Fruit fly (Drosophila melanogaster) whole organism, embryonic: ENCODE data around the gene CG17470.

ENCODE experiments used
- Asciz ChIP-seq: fragments of 200-800 bp; sonication (Bioruptor generic); optimal IDR thresholded peaks from 2 replicates; lab custom pipeline; 2017; ENCODE audit warnings: missing biosample characterization, mild to moderate bottlenecking, missing genetic modification characterization, missing genetic modification reagents
- BEAF-32 ChIP-seq: fragments of 200-800 bp; sonication (Bioruptor generic); optimal IDR thresholded peaks from 3 replicates; lab custom pipeline; 2017; ENCODE audit warnings: missing biosample characterization, missing genetic modification characterization, mild to moderate bottlenecking, moderate library complexity, missing genetic modification reagents
- CG12155 ChIP-seq: fragments of 200-800 bp; sonication (Bioruptor generic); optimal IDR thresholded peaks from 3 replicates; lab custom pipeline; 2016; ENCODE audit warnings: missing biosample characterization, missing genetic modification characterization
- CG12659 ChIP-seq: fragments of 200-800 bp; sonication (Bioruptor generic); optimal IDR thresholded peaks from 3 replicates; lab custom pipeline; 2017; ENCODE audit warnings: mild to moderate bottlenecking, missing biosample characterization, missing genetic modification reagents, missing genetic modification characterization
- CG14014 ChIP-seq: fragments of 200-800 bp; sonication (Bioruptor generic); IDR thresholded peaks from 2 replicates; pipeline ENCODE4 v1.3.6; 2022; ENCODE audit warnings: missing biosample characterization, missing genetic modification characterization
- CG15514 ChIP-seq: fragments of 200-800 bp; sonication (Bioruptor generic); optimal IDR thresholded peaks from 3 replicates; lab custom pipeline; 2017; ENCODE audit warnings: missing biosample characterization, missing genetic modification characterization, mild to moderate bottlenecking, moderate library complexity, missing genetic modification reagents
- CG15696 ChIP-seq: fragments of 200-800 bp; sonication (Bioruptor generic); optimal IDR thresholded peaks from 2 replicates; lab custom pipeline; 2019; ENCODE audit warnings: missing biosample characterization, mild to moderate bottlenecking, missing genetic modification characterization, moderate library complexity
- CG16813 ChIP-seq: fragments of 200-800 bp; sonication (Bioruptor generic); IDR thresholded peaks from 3 replicates; pipeline ENCODE4 v1.3.6; 2022; ENCODE audit warnings: missing biosample characterization, missing genetic modification characterization; ENCODE audit not compliant: partially characterized antibody
- CG17186 ChIP-seq: fragments of 200-800 bp; sonication (Bioruptor generic); optimal IDR thresholded peaks from 3 replicates; lab custom pipeline; 2017; ENCODE audit warnings: missing biosample characterization, missing genetic modification reagents, missing genetic modification characterization
- CG18011 ChIP-seq: fragments of 200-800 bp; sonication (Bioruptor generic); optimal IDR thresholded peaks from 2 replicates; lab custom pipeline; 2017; ENCODE audit warnings: missing biosample characterization, missing genetic modification characterization, mild to moderate bottlenecking, moderate library complexity, missing genotype
- CG18619 ChIP-seq: fragments of 200-800 bp; sonication (Bioruptor generic); optimal IDR thresholded peaks from 3 replicates; lab custom pipeline; 2017; ENCODE audit warnings: missing biosample characterization, mild to moderate bottlenecking, missing genetic modification characterization
- CG2202 ChIP-seq: fragments of 200-800 bp; sonication (Bioruptor generic); optimal IDR thresholded peaks from 2 replicates; lab custom pipeline; 2018; ENCODE audit warnings: missing biosample characterization, mild to moderate bottlenecking, missing genetic modification characterization
- CG2875 ChIP-seq: fragments of 200-800 bp; sonication (Bioruptor generic); optimal IDR thresholded peaks from 2 replicates; lab custom pipeline; 2017; ENCODE audit warnings: missing biosample characterization, mild to moderate bottlenecking, missing genetic modification characterization, missing genetic modification reagents
- CG3281 ChIP-seq: fragments of 200-800 bp; sonication (Bioruptor generic); optimal IDR thresholded peaks from 3 replicates; lab custom pipeline; 2017; ENCODE audit warnings: missing biosample characterization, mild to moderate bottlenecking, missing genetic modification characterization
- CG34422 ChIP-seq: fragments of 200-800 bp; sonication (Bioruptor generic); IDR thresholded peaks from 3 replicates; pipeline ENCODE4 v1.3.6; 2022; ENCODE audit warnings: missing biosample characterization, missing genetic modification characterization
- CG43689 ChIP-seq: fragments of 200-800 bp; sonication (Bioruptor generic); IDR thresholded peaks from 2 replicates; pipeline ENCODE4 v1.3.6; 2022; ENCODE audit warnings: missing biosample characterization, missing genetic modification characterization
- CG4854 ChIP-seq: fragments of 200-800 bp; sonication (Bioruptor generic); optimal IDR thresholded peaks from 2 replicates; lab custom pipeline; 2016; ENCODE audit warnings: missing biosample characterization, missing genetic modification characterization, inconsistent platforms
- CG6813 ChIP-seq: fragments of 200-800 bp; sonication (Bioruptor generic); optimal IDR thresholded peaks from 2 replicates; lab custom pipeline; 2017; ENCODE audit warnings: missing biosample characterization, missing genetic modification characterization, mild to moderate bottlenecking, moderate library complexity, missing genetic modification reagents
- CG9609 ChIP-seq: fragments of 200-800 bp; sonication (Bioruptor generic); optimal IDR thresholded peaks from 3 replicates; lab custom pipeline; 2016; ENCODE audit warnings: missing biosample characterization, missing genetic modification characterization
- CHES-1-like ChIP-seq: fragments of 200-800 bp; sonication (Bioruptor generic); optimal IDR thresholded peaks from 2 replicates; lab custom pipeline; 2016; ENCODE audit warnings: missing biosample characterization, missing genetic modification characterization
- Camta ChIP-seq: fragments of 200-800 bp; sonication (Bioruptor generic); optimal IDR thresholded peaks from 2 replicates; lab custom pipeline; 2016; ENCODE audit warnings: missing biosample characterization, missing genetic modification characterization
- Dad ChIP-seq: fragments of 200-800 bp; sonication (Bioruptor generic); optimal IDR thresholded peaks from 3 replicates; lab custom pipeline; 2016; ENCODE audit warnings: missing biosample characterization, missing genetic modification characterization
- Dref ChIP-seq: fragments of 200-800 bp; sonication (Bioruptor generic); IDR thresholded peaks from 2 replicates; pipeline ENCODE4 v1.3.6; 2022; ENCODE audit warnings: missing biosample characterization, missing genetic modification characterization
- E2f2 ChIP-seq: fragments of 200-800 bp; sonication (Bioruptor generic); IDR thresholded peaks from 2 replicates; pipeline ENCODE4 v1.3.6; 2022; ENCODE audit warnings: missing biosample characterization, missing genetic modification characterization
- H15 ChIP-seq: fragments of 200-800 bp; sonication (Bioruptor generic); IDR thresholded peaks from 3 replicates; pipeline ENCODE4 v1.3.6; 2022; ENCODE audit warnings: missing biosample characterization, missing genetic modification characterization
- HmgZ ChIP-seq: fragments of 200-800 bp; sonication (Bioruptor generic); optimal IDR thresholded peaks from 2 replicates; lab custom pipeline; 2018; ENCODE audit warnings: missing biosample characterization, mild to moderate bottlenecking, missing genetic modification characterization
- Hsf ChIP-seq: fragments of 200-800 bp; sonication (Bioruptor generic); optimal IDR thresholded peaks from 3 replicates; lab custom pipeline; 2016; ENCODE audit warnings: missing biosample characterization, missing genetic modification characterization
- MESR4 ChIP-seq: fragments of 200-800 bp; sonication (Bioruptor generic); optimal IDR thresholded peaks from 2 replicates; lab custom pipeline; 2018; ENCODE audit warnings: missing biosample characterization, mild to moderate bottlenecking, missing genetic modification characterization, moderate library complexity
- Nf-YA ChIP-seq: fragments of 200-800 bp; sonication (Bioruptor generic); IDR thresholded peaks from 2 replicates; pipeline ENCODE4 v1.3.6; 2022; ENCODE audit warnings: missing biosample characterization, missing genetic modification characterization
- Side ChIP-seq: fragments of 200-800 bp; sonication (Bioruptor generic); optimal IDR thresholded peaks from 2 replicates; lab custom pipeline; 2016; ENCODE audit warnings: missing biosample characterization, missing genetic modification characterization
- Sin3A ChIP-seq: fragments of >200 bp; optimal IDR thresholded peaks from 2 replicates; lab custom pipeline; 2018
- az2 ChIP-seq: fragments of 200-800 bp; sonication (Bioruptor generic); optimal IDR thresholded peaks from 3 replicates; lab custom pipeline; 2016; ENCODE audit warnings: missing biosample characterization, missing genetic modification characterization
- caup ChIP-seq: fragments of 200-800 bp; sonication (Bioruptor generic); optimal IDR thresholded peaks from 3 replicates; lab custom pipeline; 2017; ENCODE audit warnings: missing biosample characterization, mild to moderate bottlenecking, missing genetic modification characterization, moderate library complexity; ENCODE audit not compliant: severe bottlenecking
- chif ChIP-seq, 2 experiments: fragments of 200-800 bp; sonication (Bioruptor generic); optimal IDR thresholded peaks; 3 replicates each; lab custom pipeline; 2016; ENCODE audit warnings: missing biosample characterization in 2 of 2, missing genetic modification characterization in 2 of 2
- en ChIP-seq: fragments of 200-800 bp; sonication (Bioruptor generic); optimal IDR thresholded peaks from 2 replicates; lab custom pipeline; 2016; ENCODE audit warnings: missing biosample characterization, missing genetic modification characterization
- fd96Cb ChIP-seq: fragments of 200-800 bp; sonication (Bioruptor generic); optimal IDR thresholded peaks from 2 replicates; lab custom pipeline; 2018; ENCODE audit warnings: missing biosample characterization, mild to moderate bottlenecking, missing genetic modification characterization, moderate library complexity
- gcm2 ChIP-seq: fragments of 200-800 bp; sonication (Bioruptor generic); optimal IDR thresholded peaks from 2 replicates; lab custom pipeline; 2016; ENCODE audit warnings: missing biosample characterization, missing genetic modification characterization
- jumu ChIP-seq: fragments of 200-800 bp; sonication (Bioruptor generic); optimal IDR thresholded peaks from 3 replicates; lab custom pipeline; 2016; ENCODE audit warnings: missing biosample characterization, missing genetic modification characterization
- nom ChIP-seq: fragments of 200-800 bp; sonication (Bioruptor generic); optimal IDR thresholded peaks from 2 replicates; lab custom pipeline; 2017; ENCODE audit warnings: missing biosample characterization, missing genetic modification characterization, mild to moderate bottlenecking, moderate library complexity, missing genetic modification reagents
- pan ChIP-seq, 4 experiments: fragments of >200 bp in 3 of 4; fragments of 200-800 bp in 1 of 4; sonication (Bioruptor generic) in 1 of 4; optimal IDR thresholded peaks in 3 of 4; IDR thresholded peaks in 1 of 4; 2 replicates each; pipeline versions ENCODE4 v1.3.6 to Lab custom; 2017 to 2022; ENCODE audit warnings: missing biosample characterization in 2 of 4, missing genetic modification characterization in 2 of 4, mixed read lengths in 1 of 4
- phol ChIP-seq: fragments of 200-800 bp; sonication (Bioruptor generic); optimal IDR thresholded peaks from 3 replicates; lab custom pipeline; 2018; ENCODE audit warnings: missing biosample characterization, mild to moderate bottlenecking, missing genetic modification characterization, moderate library complexity
- pzg ChIP-seq: fragments of 200-800 bp; sonication (Bioruptor generic); optimal IDR thresholded peaks from 3 replicates; lab custom pipeline; 2018; ENCODE audit warnings: missing biosample characterization, mild to moderate bottlenecking, missing genetic modification characterization, moderate library complexity
- sc ChIP-seq, 3 experiments: fragments of >200 bp in 2 of 3; fragments of 200-800 bp in 1 of 3; sonication (Bioruptor generic) in 1 of 3; optimal IDR thresholded peaks; 2 replicates in 2 of 3; 3 replicates in 1 of 3; lab custom pipeline; 2017; ENCODE audit warnings: mild to moderate bottlenecking in 1 of 3, missing biosample characterization in 1 of 3, missing genetic modification characterization in 1 of 3, missing genetic modification reagents in 1 of 3
- sug ChIP-seq: fragments of 200-800 bp; optimal IDR thresholded peaks from 2 replicates; lab custom pipeline; 2019; ENCODE audit warnings: missing biosample characterization, mild to moderate bottlenecking, missing genetic modification characterization, moderate library complexity
- tll ChIP-seq, 2 experiments: fragments of 200-800 bp in 1 of 2; fragments of >200 bp in 1 of 2; sonication (Bioruptor generic) in 1 of 2; optimal IDR thresholded peaks; 2 replicates each; lab custom pipeline; 2017 to 2019; ENCODE audit warnings: missing biosample characterization in 2 of 2, missing genetic modification characterization in 2 of 2, mild to moderate bottlenecking in 1 of 2, moderate library complexity in 1 of 2
- trem ChIP-seq: fragments of 200-800 bp; optimal IDR thresholded peaks from 3 replicates; lab custom pipeline; 2019; ENCODE audit warnings: missing biosample characterization, mild to moderate bottlenecking, missing genetic modification characterization, moderate library complexity
- twi ChIP-seq: fragments of 200-800 bp; optimal IDR thresholded peaks from 2 replicates; lab custom pipeline; 2019; ENCODE audit warnings: missing biosample characterization, mild to moderate bottlenecking, missing genetic modification characterization, moderate library complexity
- tx ChIP-seq: fragments of 200-800 bp; sonication (Bioruptor generic); optimal IDR thresholded peaks from 2 replicates; lab custom pipeline; 2016; ENCODE audit warnings: missing biosample characterization, missing genetic modification characterization

CG17470 gene

dm6 chr2L:20649891-20650290 lies 6.8 kb upstream of the CG17470 start, which contains the start of gene CG2611 (continued):
- TF ChIP-seq sc (optimal IDR thresholded peaks at IDR 0.05; lab: Kevin White, UChicago) (no peak), sc (GFP tag; optimal IDR thresholded peaks at IDR 0.05; lab: Kevin White, UChicago) (no peak), CHES-1-like (GFP tag; lab: Kevin White, UChicago) (peak; percentile 65), CG18011 (GFP tag; lab: Kevin White, UChicago) (peak; percentile 16), fd96Cb (peak; percentile 8), Dad (GFP tag; lab: Kevin White, UChicago) (peak; percentile 10), HmgZ (tag; lab: Kevin White, UChicago) (peak; percentile 67), H15 (GFP tag; lab: Robert Waterston, UW) (peak; percentile 8; the same call in 1 of the 3 replicates), CG3281 (GFP tag; lab: Kevin White, UChicago) (peak; percentile 55), pan (optimal IDR thresholded peaks at IDR 0.05; lab: Kevin White, UChicago) (no peak), pan (GFP tag; optimal IDR thresholded peaks at IDR 0.05 in 1 of 2, IDR thresholded peaks at IDR 0.05 in 1 of 2) (peak in 1 of 2 experiments; percentile 59), sug (tag; lab: Kevin White, UChicago) (peak; percentile 26), CG12659 (GFP tag; lab: Kevin White, UChicago) (peak; percentile 39), CG15514 (GFP tag; lab: Kevin White, UChicago) (peak; percentile 74), nom (GFP tag; lab: Kevin White, UChicago) (no peak), E2f2 (GFP tag; lab: Robert Waterston, UW) (peak; percentile 43), phol (peak; percentile 51), Side (peak; percentile 31), en (GFP tag; lab: Kevin White, UChicago) (peak; percentile 23), Dref (no peak), twi (tag; lab: Kevin White, UChicago) (peak; percentile 13), CG4854 (GFP tag; lab: Kevin White, UChicago) (peak; percentile 21), CG6813 (GFP tag; lab: Kevin White, UChicago) (no peak), CG9609 (peak; percentile 30), caup (GFP tag; lab: Kevin White, UChicago) (peak; percentile 12), CG43689 (GFP tag; lab: Robert Waterston, UW) (0 out of 2 replicates have a peak, but pooled peaks have one; percentile 33), CG2202 (tag; lab: Kevin White, UChicago) (no peak), az2 (GFP tag; lab: Kevin White, UChicago) (peak; percentile 59), MESR4 (GFP tag; lab: Kevin White, UChicago) (peak; percentile 29), pzg (GFP tag; lab: Kevin White, UChicago) (peak; percentile 51), CG18619 (GFP tag; lab: Kevin White, UChicago) (peak; percentile 12), chif (GFP tag; optimal IDR thresholded peaks at IDR 0.05; lab: Kevin White, UChicago) (peak; percentile 27 to 38), CG17186 (GFP tag; lab: Kevin White, UChicago) (no peak), CG2875 (GFP tag; lab: Kevin White, UChicago) (peak; percentile 5), CG15696 (tag; lab: Kevin White, UChicago) (peak; percentile 37), trem (tag; lab: Kevin White, UChicago) (peak; percentile 99), CG12155 (GFP tag; lab: Kevin White, UChicago) (peak; percentile 46), Hsf (GFP tag; lab: Kevin White, UChicago) (peak; percentile 59), CG34422 (GFP tag; lab: Robert Waterston, UW) (peak; percentile 75; the same call in 2 of the 3 replicates), tll (GFP tag; optimal IDR thresholded peaks at IDR 0.05; lab: Kevin White, UChicago) (peak in 1 of 2 experiments; percentile 87), CG14014 (GFP tag; lab: Robert Waterston, UW) (peak; percentile 60), CG16813 (0 out of 3 replicates have a peak, but pooled peaks have one; percentile 6), Sin3A (lab: Kevin White, UChicago) (peak; percentile 26), Asciz (GFP tag; lab: Kevin White, UChicago) (peak; percentile 29), Nf-YA (GFP tag; lab: Robert Waterston, UW) (no peak), gcm2 (GFP tag; lab: Kevin White, UChicago) (no peak), jumu (GFP tag; lab: Kevin White, UChicago) (peak; percentile 57), BEAF-32 (peak; percentile 55), Camta (GFP tag; lab: Kevin White, UChicago) (peak; percentile 31), tx (peak; percentile 37)
